Worm (Caenorhabditis elegans) whole organism, L3 larva: ENCODE data around the gene mtrr-1.
A peak's percentile ranks its signal among the peaks of the same experiment; 100 is the strongest.

Experiments
- ZK546.5 ChIP-seq: sonication (generic microtip); optimal IDR thresholded peaks from 2 replicates; lab custom pipeline; 2017; ENCODE audit warnings: missing biosample characterization, missing genetic modification characterization
- aly-2 ChIP-seq: fragments of 150-350 bp; optimal IDR thresholded peaks from 2 replicates; lab custom pipeline; 2014; ENCODE audit warnings: missing biosample characterization, missing genetic modification characterization
- ama-1 ChIP-seq: fragments of 150-350 bp; optimal IDR thresholded peaks from 2 replicates; lab custom pipeline; 2018
- ceh-16 ChIP-seq: sonication (generic microtip); optimal IDR thresholded peaks from 2 replicates; lab custom pipeline; 2017; ENCODE audit warnings: missing biosample characterization, missing genetic modification characterization
- ceh-28 ChIP-seq: fragments of 150-350 bp; optimal IDR thresholded peaks from 2 replicates; lab custom pipeline; 2014; ENCODE audit warnings: missing biosample characterization, missing genetic modification reagents, missing genetic modification characterization
- ceh-82 ChIP-seq: fragments of 150-350 bp; optimal IDR thresholded peaks from 2 replicates; lab custom pipeline; 2014; ENCODE audit warnings: missing biosample characterization, missing genetic modification characterization
- ceh-9 ChIP-seq: sonication (generic microtip); optimal IDR thresholded peaks from 2 replicates; lab custom pipeline; 2018; ENCODE audit warnings: missing biosample characterization, missing genetic modification characterization
- egl-27 ChIP-seq: sonication (generic microtip); optimal IDR thresholded peaks from 4 replicates; lab custom pipeline; 2017; ENCODE audit warnings: missing biosample characterization, missing genetic modification reagents, missing genetic modification characterization
- elt-1 ChIP-seq: fragments of 150-350 bp; optimal IDR thresholded peaks from 2 replicates; lab custom pipeline; 2014; ENCODE audit warnings: missing biosample characterization, missing genetic modification characterization
- elt-2 ChIP-seq: sonication (generic microtip); optimal IDR thresholded peaks from 2 replicates; lab custom pipeline; 2016; ENCODE audit warnings: missing genetic modification reagents, mild to moderate bottlenecking, missing genetic modification characterization, missing compliant biosample characterization
- elt-3 ChIP-seq, 3 experiments: fragments of 150-350 bp in 1 of 3; sonication (generic microtip) in 2 of 3; optimal IDR thresholded peaks; 2 replicates in 2 of 3; 4 replicates in 1 of 3; lab custom pipeline; 2014 to 2017; ENCODE audit warnings: missing biosample characterization in 3 of 3, missing genetic modification characterization in 3 of 3
- eor-1 ChIP-seq, 2 experiments: fragments of 150-350 bp; optimal IDR thresholded peaks; 2 replicates each; lab custom pipeline; 2014 to 2018; ENCODE audit warnings: missing biosample characterization in 2 of 2, missing genetic modification characterization in 2 of 2
- fkh-10 ChIP-seq: sonication (generic microtip); optimal IDR thresholded peaks from 2 replicates; lab custom pipeline; 2017; ENCODE audit warnings: missing biosample characterization, missing genetic modification reagents, missing genetic modification characterization
- fkh-2 ChIP-seq: fragments of 150-350 bp; optimal IDR thresholded peaks from 2 replicates; lab custom pipeline; 2014; ENCODE audit warnings: missing biosample characterization, missing genetic modification reagents, missing genetic modification characterization
- fos-1 ChIP-seq: fragments of 150-350 bp; optimal IDR thresholded peaks from 2 replicates; lab custom pipeline; 2014; ENCODE audit warnings: missing biosample characterization, missing genetic modification characterization
- hmg-11 ChIP-seq: sonication (generic microtip); optimal IDR thresholded peaks from 2 replicates; lab custom pipeline; 2016; ENCODE audit warnings: missing genetic modification characterization, missing compliant biosample characterization
- lin-15B ChIP-seq: fragments of 150-350 bp; optimal IDR thresholded peaks from 2 replicates; lab custom pipeline; 2014; ENCODE audit warnings: missing biosample characterization, missing genetic modification characterization
- lsy-12 ChIP-seq: sonication (generic microtip); optimal IDR thresholded peaks from 2 replicates; lab custom pipeline; 2016; ENCODE audit warnings: mild to moderate bottlenecking, missing genetic modification characterization, missing compliant biosample characterization
- mdl-1 ChIP-seq: fragments of 150-350 bp; optimal IDR thresholded peaks from 2 replicates; lab custom pipeline; 2014; ENCODE audit warnings: missing biosample characterization, missing genetic modification characterization
- mml-1 ChIP-seq: fragments of 150-350 bp; sonication (generic microtip); optimal IDR thresholded peaks from 3 replicates; lab custom pipeline; 2014; ENCODE audit warnings: missing biosample characterization, missing genetic modification characterization
- nhr-11 ChIP-seq: fragments of 150-350 bp; optimal IDR thresholded peaks from 2 replicates; lab custom pipeline; 2014; ENCODE audit warnings: missing biosample characterization, missing genetic modification characterization
- nhr-12 ChIP-seq: fragments of 150-350 bp; optimal IDR thresholded peaks from 2 replicates; lab custom pipeline; 2014; ENCODE audit warnings: missing biosample characterization, missing genetic modification characterization
- nhr-237 ChIP-seq: fragments of 150-350 bp; optimal IDR thresholded peaks from 2 replicates; lab custom pipeline; 2014; ENCODE audit warnings: missing biosample characterization, missing genetic modification characterization
- nhr-25 ChIP-seq: sonication (generic microtip); optimal IDR thresholded peaks from 2 replicates; lab custom pipeline; 2017; ENCODE audit warnings: missing biosample characterization, missing genetic modification characterization
- nhr-67 ChIP-seq: fragments of 150-350 bp; optimal IDR thresholded peaks from 2 replicates; lab custom pipeline; 2014; ENCODE audit warnings: missing biosample characterization, missing genetic modification characterization
- nhr-76 ChIP-seq: fragments of 150-350 bp; sonication (generic microtip); optimal IDR thresholded peaks from 5 replicates; lab custom pipeline; 2014; ENCODE audit warnings: missing biosample characterization, missing genetic modification characterization
- nhr-77 ChIP-seq: fragments of 150-350 bp; optimal IDR thresholded peaks from 2 replicates; lab custom pipeline; 2014; ENCODE audit warnings: missing biosample characterization, missing genetic modification characterization
- pha-4 ChIP-seq: fragments of 150-350 bp; optimal IDR thresholded peaks from 2 replicates; lab custom pipeline; 2014; ENCODE audit warnings: missing biosample characterization, missing genetic modification reagents, missing genetic modification characterization
- pqm-1 ChIP-seq: fragments of 150-350 bp; optimal IDR thresholded peaks from 2 replicates; lab custom pipeline; 2017; ENCODE audit warnings: missing biosample characterization, missing genetic modification characterization, inconsistent platforms
- sea-2 ChIP-seq: fragments of 150-350 bp; sonication (generic microtip); optimal IDR thresholded peaks from 4 replicates; lab custom pipeline; 2014; ENCODE audit warnings: missing biosample characterization, missing genetic modification reagents, missing genetic modification characterization
- skn-1 ChIP-seq: fragments of 150-350 bp; optimal IDR thresholded peaks from 2 replicates; lab custom pipeline; 2014; ENCODE audit warnings: missing biosample characterization, missing genetic modification characterization
- snpc-4 ChIP-seq: fragments of 150-350 bp; optimal IDR thresholded peaks from 2 replicates; lab custom pipeline; 2014; ENCODE audit warnings: missing biosample characterization, missing genetic modification characterization
- unc-62 ChIP-seq: fragments of 150-350 bp; sonication (generic microtip); optimal IDR thresholded peaks from 4 replicates; lab custom pipeline; 2014; ENCODE audit warnings: missing biosample characterization, missing genetic modification reagents, missing genetic modification characterization
- ztf-4 ChIP-seq: fragments of 150-350 bp; optimal IDR thresholded peaks from 2 replicates; lab custom pipeline; 2014; ENCODE audit warnings: missing biosample characterization, missing genetic modification characterization

mtrr-1 gene

ce11 chrII:9246648-9247047, 39.1 kb upstream of the mtrr-1 start, which contains the start of gene T26C5.5:
T26C5.5 (minus strand) TSS chrII:9246748.
- TF ChIP-seq ceh-82 (tag; lab: Kevin White, UChicago) (no peak), lin-15B (tag; lab: Kevin White, UChicago) (no peak), ceh-28 (tag; lab: Kevin White, UChicago) (no peak), unc-62 (GFP tag; lab: Kevin White, UChicago) (no peak), pha-4 (no peak), nhr-25 (no peak), fkh-2 (tag; lab: Kevin White, UChicago) (no peak), ceh-9 (tag; lab: Kevin White, UChicago) (no peak), ZK546.5 (tag; lab: Kevin White, UChicago) (no peak), lsy-12 (tag; lab: Kevin White, UChicago) (no peak), mml-1 (tag; lab: Kevin White, UChicago) (no peak), elt-1 (tag; lab: Kevin White, UChicago) (no peak), ztf-4 (tag; lab: Kevin White, UChicago) (no peak), fos-1 (tag; lab: Kevin White, UChicago) (no peak), nhr-237 (tag; lab: Kevin White, UChicago) (no peak), ceh-16 (tag; lab: Kevin White, UChicago) (no peak)

- no peak for TF ChIP-seq nhr-237 (tag; lab: Kevin White, UChicago)
- no peak for TF ChIP-seq mdl-1 (tag; lab: Kevin White, UChicago)
- TF ChIP-seq fkh-2 (tag; lab: Kevin White, UChicago) = no peak
- TF ChIP-seq nhr-76 (tag; lab: Kevin White, UChicago) = no peak
- no peak for TF ChIP-seq nhr-67
- no peak for TF ChIP-seq fkh-10 (GFP tag; lab: Kevin White, UChicago)
- no peak for TF ChIP-seq nhr-12 (tag; lab: Kevin White, UChicago)
- no peak for TF ChIP-seq pqm-1 (tag; lab: Kevin White, UChicago)
- TF ChIP-seq lsy-12 (tag; lab: Kevin White, UChicago) = no peak
- TF ChIP-seq sea-2 = no peak
- TF ChIP-seq egl-27 = no peak
- TF ChIP-seq ama-1 = no peak
- TF ChIP-seq ZK546.5 (tag; lab: Kevin White, UChicago) = no peak
Observed at ce11 chrII:9250422-9250821, 35.4 kb upstream of the mtrr-1 start, which contains the start of gene T26C5.4. T26C5.4 (minus strand) TSS chrII:9250522.

DNA sequence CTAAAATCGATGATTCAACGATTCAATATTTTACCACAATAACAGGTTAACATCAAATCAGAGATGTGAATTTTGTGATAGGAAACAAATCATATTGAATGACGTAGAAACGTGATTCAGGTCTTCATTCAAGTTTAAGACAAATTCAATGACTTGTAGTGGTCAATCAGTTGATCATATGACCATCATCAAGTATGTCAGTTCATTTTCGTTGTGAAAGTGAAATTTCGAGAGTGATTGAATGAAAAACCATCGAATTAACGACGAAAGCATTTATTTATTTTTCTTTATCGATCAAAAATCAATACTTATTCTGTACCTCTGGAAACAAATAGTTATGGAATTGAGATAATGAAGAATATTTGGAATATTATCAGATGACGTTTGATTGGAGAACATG, 34.2 kb upstream of the mtrr-1 start:
- TF ChIP-seq skn-1 (tag; lab: Kevin White, UChicago) (no peak), nhr-25 (peak; percentile 19)
- TF ChIP-seq, all 47 proteins: peak for 1

ce11 chrII:9254187-9254586, 31.6 kb upstream of the mtrr-1 start, which contains the start of gene nlp-82:
nlp-82 (minus strand) TSS chrII:9254287.
- no peak for TF ChIP-seq nhr-12 (tag; lab: Kevin White, UChicago)
- no peak for TF ChIP-seq snpc-4 (tag; lab: Kevin White, UChicago)
- TF ChIP-seq nhr-76 (tag; lab: Kevin White, UChicago) = no peak
- TF ChIP-seq fkh-2 (tag; lab: Kevin White, UChicago) = no peak
- no peak for TF ChIP-seq lsy-12 (tag; lab: Kevin White, UChicago)
- TF ChIP-seq hmg-11 = no peak
- TF ChIP-seq, all 47 proteins: peak for 0

- TF ChIP-seq ceh-82 (tag; lab: Kevin White, UChicago) (no peak), pqm-1 (tag; lab: Kevin White, UChicago) (no peak), elt-2 (tag; lab: Kevin White, UChicago) (no peak), aly-2 (tag; lab: Kevin White, UChicago) (no peak), nhr-237 (tag; lab: Kevin White, UChicago) (no peak), elt-1 (tag; lab: Kevin White, UChicago) (no peak), lsy-12 (tag; lab: Kevin White, UChicago) (no peak), ztf-4 (tag; lab: Kevin White, UChicago) (no peak), sea-2 (no peak), nhr-77 (tag; lab: Kevin White, UChicago) (no peak), fkh-10 (GFP tag; lab: Kevin White, UChicago) (no peak), ceh-16 (tag; lab: Kevin White, UChicago) (no peak), elt-3 (tag; optimal IDR thresholded peaks at IDR 0.05; lab: Kevin White, UChicago) (no peak), nhr-25 (no peak), fkh-2 (tag; lab: Kevin White, UChicago) (no peak), lin-15B (tag; lab: Kevin White, UChicago) (no peak), skn-1 (tag; lab: Kevin White, UChicago) (no peak), nhr-11 (no peak), eor-1 (tag; optimal IDR thresholded peaks at IDR 0.05; lab: Kevin White, UChicago) (no peak)
Observed at ce11 chrII:9258034-9258556, 27.7 kb upstream of the mtrr-1 start.
